Fruit fly (Drosophila melanogaster): ENCODE results near the gene Acsx4.

Gene Acsx4

dm6 chr3R:19783290-19783689, at the start of gene Acsx4:
Acsx4 (plus strand) TSS chr3R:19783522.
- TF ChIP-seq insv (optimal IDR thresholded peaks at IDR 0.05), result no peak
- TF ChIP-seq Sin3A (optimal IDR thresholded peaks at IDR 0.05), result no peak
- no peak for TF ChIP-seq Myc (optimal IDR thresholded peaks at IDR 0.05)
- TF ChIP-seq h (optimal IDR thresholded peaks at IDR 0.05), result no peak
- TF ChIP-seq psq (optimal IDR thresholded peaks at IDR 0.05), result no peak
- no peak for TF ChIP-seq ttk (optimal IDR thresholded peaks at IDR 0.05)

- TF ChIP-seq Sin3A (optimal IDR thresholded peaks at IDR 0.05), result no peak
These were observed 40.4 kb upstream of the Acsx4 start for dm6 chr3R:19742893-19743292.

dm6 chr3R:19773125-19773524, 10.2 kb upstream of the Acsx4 start, which contains the start of gene Acsx1L:
Acsx1L (minus strand) TSS chr3R:19773225.
- TF ChIP-seq ttk (optimal IDR thresholded peaks at IDR 0.05), result no peak
- TF ChIP-seq Myc (optimal IDR thresholded peaks at IDR 0.05), result no peak
- no peak for TF ChIP-seq h (optimal IDR thresholded peaks at IDR 0.05)
- TF ChIP-seq insv (optimal IDR thresholded peaks at IDR 0.05), result no peak
- TF ChIP-seq Sin3A (optimal IDR thresholded peaks at IDR 0.05), result no peak
- TF ChIP-seq psq (optimal IDR thresholded peaks at IDR 0.05), result no peak

dm6 chr3R:19774149-19774548, 9.2 kb upstream of the Acsx4 start:
- TF ChIP-seq ttk (optimal IDR thresholded peaks at IDR 0.05) (no peak), Sin3A (optimal IDR thresholded peaks at IDR 0.05) (no peak), Myc (optimal IDR thresholded peaks at IDR 0.05) (no peak), h (optimal IDR thresholded peaks at IDR 0.05) (no peak), psq (optimal IDR thresholded peaks at IDR 0.05) (no peak), insv (optimal IDR thresholded peaks at IDR 0.05) (no peak)

- TF ChIP-seq ttk (optimal IDR thresholded peaks at IDR 0.05) (no peak), Myc (optimal IDR thresholded peaks at IDR 0.05) (no peak), Sin3A (optimal IDR thresholded peaks at IDR 0.05) (no peak), h (optimal IDR thresholded peaks at IDR 0.05) (no peak), psq (optimal IDR thresholded peaks at IDR 0.05) (no peak), insv (optimal IDR thresholded peaks at IDR 0.05) (no peak)
These were observed 6.1 kb upstream of the Acsx4 start, which contains the start of gene Acsx1R for dm6 chr3R:19777180-19777579. Acsx1R (minus strand) TSS chr3R:19777280.

dm6 chr3R:19778065-19778800, 5.1 kb upstream of the Acsx4 start, which contains the start of gene Acsx2:
Acsx2 (plus strand) TSS chr3R:19778750.
- TF ChIP-seq Myc (optimal IDR thresholded peaks at IDR 0.05) (no peak), psq (optimal IDR thresholded peaks at IDR 0.05) (no peak), Sin3A (optimal IDR thresholded peaks at IDR 0.05) (no peak), h (optimal IDR thresholded peaks at IDR 0.05) (no peak), ttk (optimal IDR thresholded peaks at IDR 0.05) (no peak), insv (optimal IDR thresholded peaks at IDR 0.05) (no peak)

- TF ChIP-seq psq (optimal IDR thresholded peaks at IDR 0.05) (no peak), Sin3A (optimal IDR thresholded peaks at IDR 0.05) (no peak), h (optimal IDR thresholded peaks at IDR 0.05) (no peak), Myc (optimal IDR thresholded peaks at IDR 0.05) (no peak), ttk (optimal IDR thresholded peaks at IDR 0.05) (no peak), insv (optimal IDR thresholded peaks at IDR 0.05) (no peak)
These were observed 2.4 kb upstream of the Acsx4 start, which contains the start of gene Acsx3 for dm6 chr3R:19780946-19781345. Acsx3 (plus strand) TSS chr3R:19781246.

dm6 chr3R:19785451-19785850, 2.1 kb downstream of the Acsx4 start:
- TF ChIP-seq ttk (optimal IDR thresholded peaks at IDR 0.05), result no peak
- TF ChIP-seq Myc (optimal IDR thresholded peaks at IDR 0.05), result no peak
- no peak for TF ChIP-seq Sin3A (optimal IDR thresholded peaks at IDR 0.05)

- no peak for TF ChIP-seq Myc (optimal IDR thresholded peaks at IDR 0.05)
- no peak for TF ChIP-seq insv (optimal IDR thresholded peaks at IDR 0.05)
These were observed 5.4 kb downstream of the Acsx4 start for dm6 chr3R:19788770-19789169.

dm6 chr3R:19789942-19790774, 6.8 kb downstream of the Acsx4 start:
- no peak for TF ChIP-seq ttk (optimal IDR thresholded peaks at IDR 0.05)
- TF ChIP-seq Sin3A (optimal IDR thresholded peaks at IDR 0.05), result no peak
- TF ChIP-seq h (optimal IDR thresholded peaks at IDR 0.05), result no peak
- no peak for TF ChIP-seq Myc (optimal IDR thresholded peaks at IDR 0.05)
- TF ChIP-seq psq (optimal IDR thresholded peaks at IDR 0.05), result no peak
- no peak for TF ChIP-seq insv (optimal IDR thresholded peaks at IDR 0.05)

- TF ChIP-seq Myc (optimal IDR thresholded peaks at IDR 0.05), result no peak
- TF ChIP-seq psq (optimal IDR thresholded peaks at IDR 0.05), result no peak
- TF ChIP-seq ttk (optimal IDR thresholded peaks at IDR 0.05), result no peak
- TF ChIP-seq Sin3A (optimal IDR thresholded peaks at IDR 0.05), result no peak
- no peak for TF ChIP-seq h (optimal IDR thresholded peaks at IDR 0.05)
- TF ChIP-seq insv (optimal IDR thresholded peaks at IDR 0.05), result no peak
These were observed 7.7 kb downstream of the Acsx4 start for dm6 chr3R:19790805-19791572.

- TF ChIP-seq Myc (optimal IDR thresholded peaks at IDR 0.05) (no peak), ttk (optimal IDR thresholded peaks at IDR 0.05) (no peak), insv (optimal IDR thresholded peaks at IDR 0.05) (no peak)
These were observed 9.4 kb downstream of the Acsx4 start for dm6 chr3R:19792697-19793096.
